Worm (Caenorhabditis elegans): Measurements from ENCODE around the gene F55C9.14.
"Not testable (repeated sequence)": the region's sequence is repeated elsewhere in the genome, so short reads cannot be mapped to it uniquely, and the experiment has no call there.

The F55C9.14 gene

DNA sequence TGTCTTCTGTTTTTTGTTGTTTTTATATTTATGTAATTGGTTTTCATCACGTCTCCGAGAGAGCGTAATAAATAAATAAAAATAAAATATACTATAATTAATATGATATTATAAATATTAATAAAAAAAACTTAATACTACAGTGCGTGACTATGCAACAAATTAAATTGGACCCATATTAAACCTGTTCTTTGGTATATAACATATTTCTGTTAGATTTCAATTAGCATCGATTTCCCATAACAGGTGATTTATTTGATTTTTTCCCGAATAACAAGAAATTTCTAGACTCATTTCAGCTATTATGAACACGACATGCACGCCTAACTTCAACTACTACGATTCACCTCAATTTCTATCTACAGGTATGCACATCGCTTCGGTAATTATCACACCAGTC, 17.7 kb downstream of the F55C9.14 start, which contains the start of gene srh-208:
Gene srh-208, plus strand, starts transcription at position 301 of the 400 bp plus-strand sequence.
- TF ChIP-seq nhr-85 (tag); ama-1 (optimal IDR thresholded peaks at IDR 0.05); pax-3 (tag; optimal IDR thresholded peaks at IDR 0.05): not testable (repeated sequence)

DNA sequence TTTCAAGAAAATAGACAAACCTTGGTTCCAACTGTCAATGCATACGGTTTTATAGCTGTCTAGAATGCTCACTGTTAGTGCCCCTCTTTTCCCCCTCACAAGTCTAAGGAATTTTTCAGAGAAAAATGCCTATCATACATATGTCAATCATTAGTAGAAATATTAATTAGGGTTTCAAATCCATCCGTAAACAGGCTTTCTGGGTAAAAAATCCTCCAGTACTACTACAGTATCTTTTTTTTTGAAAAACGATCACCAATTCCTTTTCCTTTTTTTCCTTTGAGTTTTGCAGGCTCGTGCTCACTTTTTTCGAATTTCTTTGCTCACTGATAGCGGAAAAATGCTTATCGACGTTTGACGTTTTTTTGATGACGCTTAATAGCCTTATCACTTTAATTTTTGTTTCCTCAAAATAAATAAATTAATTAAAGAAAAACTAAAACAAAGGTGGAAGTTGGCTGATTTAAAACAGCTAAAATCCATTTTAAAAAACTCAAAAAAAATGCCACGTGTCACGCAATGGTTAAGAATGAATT, 20.2 kb downstream of the F55C9.14 start, which contains the start of gene C43D7.7:
Gene C43D7.7, minus strand, starts transcription at position 51 of the 536 bp plus-strand sequence.
- TF ChIP-seq elt-2 (tag; optimal IDR thresholded peaks at IDR 0.05) (peak; percentile 69), nhr-237 (tag; optimal IDR thresholded peaks at IDR 0.05) (no peak)

DNA sequence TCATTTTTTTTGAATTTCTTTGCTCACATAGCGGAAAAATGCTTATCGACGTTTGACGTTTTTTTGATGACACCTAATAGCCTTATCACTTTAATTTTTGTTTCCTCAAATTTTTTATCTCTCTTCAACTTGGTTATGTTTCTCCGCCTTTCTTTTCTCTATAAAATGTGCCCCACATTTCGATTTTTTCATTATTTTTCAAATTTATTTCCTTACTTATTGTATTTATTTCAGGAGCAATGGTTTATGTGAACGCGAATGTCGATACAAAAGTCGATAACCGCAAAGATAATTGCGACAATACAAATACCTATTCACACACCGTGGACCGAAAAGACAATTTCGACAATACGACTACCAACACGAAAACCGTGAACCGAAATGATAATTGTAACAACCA, 21.0 kb downstream of the F55C9.14 start, which contains the start of gene sdz-6:
Gene sdz-6, plus strand, starts transcription at position 229 of the 400 bp plus-strand sequence.
- TF ChIP-seq mep-1 (tag; optimal IDR thresholded peaks at IDR 0.05) (no peak), Y116A8C.19 (tag; optimal IDR thresholded peaks at IDR 0.05; ENCODE audit: borderline replicate concordance) (no peak), unc-98 (GFP tag; IDR thresholded peaks at IDR 0.05) (no peak), elt-2 (tag; optimal IDR thresholded peaks at IDR 0.05) (peak; percentile 25), nhr-237 (tag; optimal IDR thresholded peaks at IDR 0.05) (no peak), alr-1 (tag; optimal IDR thresholded peaks at IDR 0.05; ENCODE audit: borderline replicate concordance) (no peak), sox-4 (tag; optimal IDR thresholded peaks at IDR 0.05) (no peak)

DNA sequence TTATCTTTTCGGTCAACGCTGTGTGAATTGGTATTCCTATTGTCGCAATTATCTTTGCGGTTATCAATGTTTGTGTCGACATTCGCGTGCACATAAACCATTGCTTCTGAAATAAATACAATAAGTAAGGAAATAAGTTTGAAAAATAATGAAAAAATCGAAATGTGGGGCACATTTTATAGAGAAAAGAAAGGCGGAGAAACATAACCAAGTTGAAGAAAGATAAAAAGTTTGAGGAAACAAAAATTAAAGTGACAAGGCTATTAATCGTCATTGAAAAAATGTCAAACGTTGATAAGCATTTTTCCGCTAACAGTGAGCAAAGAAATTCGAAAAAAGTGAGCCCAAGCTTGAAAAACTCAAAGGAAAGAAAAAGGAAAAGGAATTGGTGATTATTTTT, 23.0 kb downstream of the F55C9.14 start, which contains the start of gene C43D7.4:
Gene C43D7.4, minus strand, starts transcription at position 101 of the 400 bp plus-strand sequence.
- no peak for TF ChIP-seq nhr-20 (tag; optimal IDR thresholded peaks at IDR 0.05)
- TF ChIP-seq isw-1 (GFP tag; IDR thresholded peaks at IDR 0.05): no peak
- TF ChIP-seq tlp-1 (tag; optimal IDR thresholded peaks at IDR 0.05): no peak
- TF ChIP-seq nhr-84 (tag; optimal IDR thresholded peaks at IDR 0.05): no peak
- no peak for TF ChIP-seq ces-1 (GFP tag; optimal IDR thresholded peaks at IDR 0.05)
- no peak for TF ChIP-seq nhr-47 (tag; optimal IDR thresholded peaks at IDR 0.05)
- no peak for TF ChIP-seq ceh-90 (tag; optimal IDR thresholded peaks at IDR 0.05)
- no peak for TF ChIP-seq zag-1 (tag; optimal IDR thresholded peaks at IDR 0.05)
- no peak for TF ChIP-seq unc-62 (GFP tag; optimal IDR thresholded peaks at IDR 0.05)
- TF ChIP-seq ceh-63 (GFP tag; optimal IDR thresholded peaks at IDR 0.05): no peak

DNA sequence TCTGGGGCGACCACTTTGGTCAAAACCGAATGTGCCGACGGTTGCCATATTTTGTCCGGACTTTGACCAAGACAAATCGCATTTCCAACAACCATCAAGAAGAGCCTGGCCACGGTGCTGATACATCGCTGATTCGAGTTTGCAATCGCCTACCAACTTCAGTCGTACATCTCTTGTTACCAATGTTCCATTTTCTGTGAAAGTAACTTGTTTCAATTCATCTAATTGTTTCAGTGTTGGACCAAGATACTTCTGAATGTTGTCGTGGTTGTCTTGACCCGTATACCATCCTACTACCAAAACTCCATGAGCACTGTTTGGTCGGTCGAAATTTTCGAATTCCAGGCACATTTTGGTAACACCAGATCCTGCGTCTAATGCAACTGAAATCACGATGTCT, 26.1 kb downstream of the F55C9.14 start:
- no peak for TF ChIP-seq unc-130 (tag; optimal IDR thresholded peaks at IDR 0.05)
- no peak for TF ChIP-seq alr-1 (tag; optimal IDR thresholded peaks at IDR 0.05; ENCODE audit: borderline replicate concordance)
- TF ChIP-seq nhr-11 (tag; optimal IDR thresholded peaks at IDR 0.05): no peak
- no peak for TF ChIP-seq Y116A8C.19 (tag; optimal IDR thresholded peaks at IDR 0.05; ENCODE audit: borderline replicate concordance)
- TF ChIP-seq efl-1 (optimal IDR thresholded peaks at IDR 0.05): no peak
- peak in 1 of 2 experiments; percentile 75 for TF ChIP-seq efl-1 (GFP tag; optimal IDR thresholded peaks at IDR 0.05 in 1 of 2)

DNA sequence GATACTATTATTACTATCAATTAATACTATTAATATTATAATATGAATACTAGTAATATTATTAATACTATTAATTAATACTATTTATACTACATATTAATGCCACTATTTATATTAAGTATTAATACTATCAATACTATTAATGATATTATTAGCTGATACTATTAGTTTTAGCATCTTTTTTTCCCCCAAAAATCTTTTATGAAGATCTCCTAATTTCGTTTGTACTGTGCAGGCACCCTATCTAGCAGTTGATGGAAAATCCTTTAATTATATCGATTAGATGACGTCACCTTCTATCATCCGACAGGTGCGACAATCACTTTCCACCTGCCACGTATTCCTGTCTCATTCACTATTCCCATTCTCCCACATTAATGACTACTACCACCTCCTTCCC, 29.9 kb downstream of the F55C9.14 start, which contains the start of gene fbxb-65:
Gene fbxb-65, plus strand, starts transcription at position 301 of the 400 bp plus-strand sequence.
- peak; percentile 61 for TF ChIP-seq hlh-4 (tag; optimal IDR thresholded peaks at IDR 0.05)
- TF ChIP-seq nhr-20 (tag; optimal IDR thresholded peaks at IDR 0.05): no peak
- no peak for TF ChIP-seq ets-5 (GFP tag; IDR thresholded peaks at IDR 0.05)
- no peak for TF ChIP-seq unc-86 (tag; optimal IDR thresholded peaks at IDR 0.05)

DNA sequence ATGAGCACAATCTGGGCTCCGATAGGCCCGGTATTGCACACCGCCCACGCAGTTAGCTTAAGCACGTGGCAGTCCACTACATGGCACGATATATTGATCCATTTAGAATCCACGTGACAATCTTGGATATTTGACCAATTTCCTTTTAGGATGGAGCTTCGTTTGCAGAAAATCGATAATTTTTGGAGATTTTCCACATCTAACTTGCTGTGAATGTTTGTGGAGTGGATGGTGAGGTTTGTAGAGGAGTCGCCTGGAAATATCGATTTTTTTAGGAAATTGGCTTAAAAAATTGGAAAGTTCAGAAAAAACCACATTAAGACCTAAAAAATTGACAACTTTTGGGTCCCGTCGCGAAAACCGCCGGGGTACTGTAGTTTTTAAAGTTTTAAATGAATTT, 38.0 kb downstream of the F55C9.14 start:
- no peak for TF ChIP-seq irx-1 (tag; optimal IDR thresholded peaks at IDR 0.05)
- TF ChIP-seq ceh-88 (GFP tag; IDR thresholded peaks at IDR 0.05): no peak
- no peak for TF ChIP-seq alr-1 (tag; optimal IDR thresholded peaks at IDR 0.05; ENCODE audit: borderline replicate concordance)
- no peak for TF ChIP-seq lir-3 (tag; optimal IDR thresholded peaks at IDR 0.05; ENCODE audit: poor library complexity)
- no peak for TF ChIP-seq lin-13 (GFP tag; optimal IDR thresholded peaks at IDR 0.05)
- no peak for TF ChIP-seq snu-23 (GFP tag; optimal IDR thresholded peaks at IDR 0.05)
- no peak for TF ChIP-seq ama-1 (optimal IDR thresholded peaks at IDR 0.05)
- TF ChIP-seq zag-1 (tag; optimal IDR thresholded peaks at IDR 0.05): no peak
- no peak for TF ChIP-seq mdl-1 (tag; optimal IDR thresholded peaks at IDR 0.05)
